Worm (Caenorhabditis elegans): Measurements from ENCODE around the gene R08A2.9.

R08A2.9 gene

DNA sequence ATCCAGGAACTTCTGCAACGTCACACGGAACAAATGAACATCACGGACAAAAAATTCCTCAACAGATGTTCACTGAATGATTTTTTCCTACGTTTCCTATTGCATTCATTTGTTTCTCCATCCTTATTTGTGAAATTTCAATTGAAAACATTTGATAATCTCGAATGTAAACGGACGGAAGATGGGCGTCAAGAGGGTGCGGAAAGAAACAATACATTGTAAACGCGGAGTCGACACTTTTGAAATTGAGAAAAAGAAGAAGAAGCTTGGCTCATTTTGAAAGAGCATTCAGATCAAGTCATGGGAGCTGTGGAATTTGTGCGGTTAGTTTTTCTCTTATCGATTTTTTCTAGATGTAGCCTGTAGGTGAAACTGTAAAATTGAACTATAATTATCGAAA lies 45.1 kb upstream of the R08A2.9 start, which contains the start of gene C47E8.9:
Gene C47E8.9 (plus strand): TSS at position 301 of the 400 bp plus-strand sequence.
- TF ChIP-seq jun-1 (tag; optimal IDR thresholded peaks at IDR 0.05) (no peak), lin-13 (GFP tag; optimal IDR thresholded peaks at IDR 0.05) (no peak), nhr-20 (tag; optimal IDR thresholded peaks at IDR 0.05) (no peak), tlp-1 (tag; optimal IDR thresholded peaks at IDR 0.05) (no peak), nhr-28 (tag; optimal IDR thresholded peaks at IDR 0.05) (no peak), elt-3 (tag; optimal IDR thresholded peaks at IDR 0.05) (no peak), ama-1 (optimal IDR thresholded peaks at IDR 0.05) (no peak), unc-86 (tag; optimal IDR thresholded peaks at IDR 0.05) (no peak), vab-15 (tag; optimal IDR thresholded peaks at IDR 0.05) (no peak), hlh-17 (GFP tag; optimal IDR thresholded peaks at IDR 0.05; ENCODE audit: borderline replicate concordance) (no peak), zag-1 (tag; optimal IDR thresholded peaks at IDR 0.05) (no peak), tbx-2 (tag; optimal IDR thresholded peaks at IDR 0.05) (no peak), aha-1 (tag; optimal IDR thresholded peaks at IDR 0.05) (no peak), alr-1 (tag; optimal IDR thresholded peaks at IDR 0.05; ENCODE audit: borderline replicate concordance) (no peak), blmp-1 (tag; optimal IDR thresholded peaks at IDR 0.05) (no peak), ceh-90 (tag; optimal IDR thresholded peaks at IDR 0.05) (no peak), elt-2 (tag; optimal IDR thresholded peaks at IDR 0.05) (no peak), hlh-4 (tag; optimal IDR thresholded peaks at IDR 0.05) (no peak), C16A3.4 (tag; optimal IDR thresholded peaks at IDR 0.05) (no peak), egl-27 (tag; optimal IDR thresholded peaks at IDR 0.05) (no peak)

- TF ChIP-seq irx-1 (tag; optimal IDR thresholded peaks at IDR 0.05) (no peak), xbp-1 (tag; optimal IDR thresholded peaks at IDR 0.05) (no peak), ceh-63 (GFP tag; optimal IDR thresholded peaks at IDR 0.05) (no peak), egl-13 (tag; optimal IDR thresholded peaks at IDR 0.05) (no peak), snpc-4 (tag; optimal IDR thresholded peaks at IDR 0.05) (no peak), lsy-2 (tag; optimal IDR thresholded peaks at IDR 0.05) (no peak), alr-1 (tag; optimal IDR thresholded peaks at IDR 0.05; ENCODE audit: borderline replicate concordance) (no peak), elt-3 (tag; optimal IDR thresholded peaks at IDR 0.05) (no peak), efl-3 (GFP tag; optimal IDR thresholded peaks at IDR 0.05) (no peak), isw-1 (GFP tag; IDR thresholded peaks at IDR 0.05) (no peak)
These were observed 42.3 kb upstream of the R08A2.9 start, which contains the start of gene C47E8.1 for ce11 chrV:14665728-14666127. Gene C47E8.1, plus strand, starts transcription at chrV:14666028.

DNA sequence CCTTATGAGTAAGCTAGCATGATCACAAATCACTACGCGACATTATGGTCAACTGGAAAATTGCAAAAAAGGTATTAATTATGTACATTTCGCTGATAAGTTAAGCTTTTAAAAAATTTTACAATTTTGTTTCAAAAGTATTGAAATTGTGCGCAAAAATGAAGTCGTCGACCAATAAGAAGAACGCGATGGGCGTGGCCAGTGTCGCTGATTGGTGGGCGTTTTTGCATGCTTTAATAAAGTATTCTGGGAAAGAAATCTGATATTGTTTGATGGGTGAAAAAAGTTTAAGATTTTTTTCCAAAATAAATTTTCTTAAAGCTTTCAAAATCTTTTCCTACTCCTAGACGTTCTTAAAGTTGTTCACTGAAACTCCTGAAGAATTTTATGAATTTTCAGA lies 29.8 kb upstream of the R08A2.9 start:
- TF ChIP-seq lin-15B (tag; optimal IDR thresholded peaks at IDR 0.05): no peak
- TF ChIP-seq unc-98 (GFP tag; IDR thresholded peaks at IDR 0.05): no peak
- TF ChIP-seq fos-1 (tag; optimal IDR thresholded peaks at IDR 0.05): no peak
- no peak for TF ChIP-seq mep-1 (tag; optimal IDR thresholded peaks at IDR 0.05)
- TF ChIP-seq mef-2 (tag; optimal IDR thresholded peaks at IDR 0.05): no peak
- TF ChIP-seq jun-1 (tag; optimal IDR thresholded peaks at IDR 0.05): no peak
- no peak for TF ChIP-seq nhr-19 (GFP tag; conservative IDR thresholded peaks at IDR 0.05)
- no peak for TF ChIP-seq Y116A8C.19 (tag; optimal IDR thresholded peaks at IDR 0.05; ENCODE audit: borderline replicate concordance)
- no peak for TF ChIP-seq lin-35 (GFP tag; optimal IDR thresholded peaks at IDR 0.05)
- no peak for TF ChIP-seq nhr-84 (tag; optimal IDR thresholded peaks at IDR 0.05)
- no peak for TF ChIP-seq ama-1 (optimal IDR thresholded peaks at IDR 0.05)
- TF ChIP-seq egl-27 (tag; optimal IDR thresholded peaks at IDR 0.05): no peak
- no peak for TF ChIP-seq snpc-4 (tag; optimal IDR thresholded peaks at IDR 0.05)
- TF ChIP-seq fkh-4 (tag; optimal IDR thresholded peaks at IDR 0.05; ENCODE audit: borderline replicate concordance): no peak
- TF ChIP-seq pax-3 (tag; optimal IDR thresholded peaks at IDR 0.05): no peak
- TF ChIP-seq blmp-1 (tag; optimal IDR thresholded peaks at IDR 0.05): no peak
- TF ChIP-seq nhr-90 (tag; optimal IDR thresholded peaks at IDR 0.05; ENCODE audit: poor library complexity): no peak
- TF ChIP-seq tlp-1 (tag; optimal IDR thresholded peaks at IDR 0.05): no peak
- no peak for TF ChIP-seq sup-37 (GFP tag; optimal IDR thresholded peaks at IDR 0.05)

Measured in whole organism, L1 larva.